Worm (Caenorhabditis elegans) whole organism, L2 larva: ENCODE results near the gene srlf-36.

Experiments used
- C34F6.9 ChIP-seq: fragments of 150-350 bp; optimal IDR thresholded peaks from 2 replicates; lab custom pipeline; 2014; ENCODE audit warnings: missing biosample characterization, missing genetic modification characterization
- F13H6.1 ChIP-seq: sonication (generic microtip); optimal IDR thresholded peaks from 2 replicates; lab custom pipeline; 2016; ENCODE audit warnings: missing genetic modification characterization, missing compliant biosample characterization
- aly-2 ChIP-seq: fragments of 150-350 bp; optimal IDR thresholded peaks from 2 replicates; lab custom pipeline; 2014; ENCODE audit warnings: missing biosample characterization, missing genetic modification characterization
- ama-1 ChIP-seq: fragments of 150-350 bp; optimal IDR thresholded peaks from 2 replicates; lab custom pipeline; 2018; ENCODE audit warnings: inconsistent platforms
- blmp-1 ChIP-seq: sonication (generic microtip); optimal IDR thresholded peaks from 2 replicates; lab custom pipeline; 2017; ENCODE audit warnings: missing genetic modification characterization, mild to moderate bottlenecking, missing compliant biosample characterization, antibody characterized with exemption, moderate library complexity; ENCODE audit not compliant: insufficient read depth
- ceh-16 ChIP-seq: fragments of 150-350 bp; optimal IDR thresholded peaks from 2 replicates; lab custom pipeline; 2014; ENCODE audit warnings: missing biosample characterization, missing genetic modification characterization
- ceh-82 ChIP-seq: fragments of 150-350 bp; optimal IDR thresholded peaks from 2 replicates; lab custom pipeline; 2014; ENCODE audit warnings: missing biosample characterization, missing genetic modification characterization
- crh-2 ChIP-seq: sonication (generic microtip); optimal IDR thresholded peaks from 2 replicates; lab custom pipeline; 2017; ENCODE audit warnings: missing biosample characterization, missing genetic modification characterization
- elt-1 ChIP-seq: fragments of 150-350 bp; optimal IDR thresholded peaks from 2 replicates; lab custom pipeline; 2014; ENCODE audit warnings: missing biosample characterization, missing genetic modification characterization
- elt-3 ChIP-seq: sonication (generic microtip); optimal IDR thresholded peaks from 2 replicates; lab custom pipeline; 2017; ENCODE audit warnings: missing biosample characterization, missing genetic modification characterization
- fos-1 ChIP-seq: fragments of 150-350 bp; optimal IDR thresholded peaks from 2 replicates; lab custom pipeline; 2014; ENCODE audit warnings: missing biosample characterization, missing genetic modification characterization
- gmeb-1 ChIP-seq: fragments of 150-350 bp; optimal IDR thresholded peaks from 2 replicates; lab custom pipeline; 2014; ENCODE audit warnings: missing biosample characterization, missing genetic modification characterization
- lin-11 ChIP-seq: fragments of 150-350 bp; sonication (generic microtip); optimal IDR thresholded peaks from 2 replicates; lab custom pipeline; 2014; ENCODE audit warnings: missing biosample characterization, missing genetic modification characterization, inconsistent platforms, mixed read lengths
- lin-13 ChIP-seq: fragments of 150-350 bp; optimal IDR thresholded peaks from 2 replicates; lab custom pipeline; 2014; ENCODE audit warnings: missing biosample characterization, missing genetic modification reagents, missing genetic modification characterization
- lin-39 ChIP-seq: fragments of 150-350 bp; optimal IDR thresholded peaks from 2 replicates; lab custom pipeline; 2014; ENCODE audit warnings: missing biosample characterization, missing genetic modification reagents, missing genetic modification characterization
- lsy-2 ChIP-seq, 2 experiments: fragments of 150-350 bp in 1 of 2; sonication (generic microtip) in 1 of 2; optimal IDR thresholded peaks; 2 replicates each; lab custom pipeline; 2014 to 2017; ENCODE audit warnings: missing biosample characterization in 2 of 2, missing genetic modification characterization in 2 of 2
- mab-5 ChIP-seq: fragments of 150-350 bp; optimal IDR thresholded peaks from 2 replicates; lab custom pipeline; 2014; ENCODE audit warnings: missing biosample characterization, missing genetic modification characterization
- mbf-1 ChIP-seq: sonication (generic microtip); optimal IDR thresholded peaks from 2 replicates; lab custom pipeline; 2017; ENCODE audit warnings: missing biosample characterization, missing genetic modification characterization
- mdl-1 ChIP-seq, 2 experiments: fragments of 150-350 bp in 1 of 2; sonication (generic microtip) in 1 of 2; optimal IDR thresholded peaks; 2 replicates each; lab custom pipeline; 2017; ENCODE audit warnings: missing biosample characterization in 2 of 2, missing genetic modification characterization in 2 of 2
- nhr-10 ChIP-seq: sonication (generic microtip); optimal IDR thresholded peaks from 2 replicates; lab custom pipeline; 2017; ENCODE audit warnings: missing biosample characterization, missing genetic modification characterization
- nhr-12 ChIP-seq: fragments of 150-350 bp; optimal IDR thresholded peaks from 2 replicates; lab custom pipeline; 2014; ENCODE audit warnings: missing biosample characterization, missing genetic modification characterization
- nhr-129 ChIP-seq: fragments of 150-350 bp; optimal IDR thresholded peaks from 2 replicates; lab custom pipeline; 2014; ENCODE audit warnings: missing biosample characterization, missing genetic modification characterization
- nhr-21 ChIP-seq: fragments of 150-350 bp; optimal IDR thresholded peaks from 2 replicates; lab custom pipeline; 2014; ENCODE audit warnings: missing biosample characterization, missing genetic modification characterization
- nhr-25 ChIP-seq: fragments of 150-350 bp; sonication (generic microtip); optimal IDR thresholded peaks from 3 replicates; lab custom pipeline; 2014; ENCODE audit warnings: missing biosample characterization, missing genetic modification characterization
- nhr-6 ChIP-seq: fragments of 150-350 bp; optimal IDR thresholded peaks from 2 replicates; lab custom pipeline; 2014; ENCODE audit warnings: missing biosample characterization, missing genetic modification characterization
- peb-1 ChIP-seq: fragments of 150-350 bp; optimal IDR thresholded peaks from 2 replicates; lab custom pipeline; 2014; ENCODE audit warnings: missing biosample characterization, missing genetic modification characterization
- sem-4 ChIP-seq: fragments of 150-350 bp; optimal IDR thresholded peaks from 2 replicates; lab custom pipeline; 2014; ENCODE audit warnings: missing biosample characterization, missing genetic modification reagents, missing genetic modification characterization
- skn-1 ChIP-seq: sonication (generic microtip); optimal IDR thresholded peaks from 2 replicates; lab custom pipeline; 2017; ENCODE audit warnings: missing biosample characterization, missing genetic modification characterization
- sma-3 ChIP-seq: sonication (generic microtip); optimal IDR thresholded peaks from 2 replicates; lab custom pipeline; 2016; ENCODE audit warnings: missing genetic modification reagents, missing genetic modification characterization, missing compliant biosample characterization
- sma-9 ChIP-seq, 2 experiments: fragments of 150-350 bp in 1 of 2; sonication (generic microtip) in 1 of 2; optimal IDR thresholded peaks; 2 replicates each; lab custom pipeline; 2014 to 2016; ENCODE audit warnings: missing genetic modification characterization in 2 of 2, mild to moderate bottlenecking in 1 of 2, missing biosample characterization in 1 of 2, missing compliant biosample characterization in 1 of 2, missing genetic modification reagents in 1 of 2, moderate library complexity in 1 of 2
- snpc-4 ChIP-seq: fragments of 150-350 bp; optimal IDR thresholded peaks from 2 replicates; lab custom pipeline; 2014; ENCODE audit warnings: missing biosample characterization, missing genetic modification characterization
- unc-55 ChIP-seq: fragments of 150-350 bp; sonication (generic microtip); optimal IDR thresholded peaks from 3 replicates; lab custom pipeline; 2014; ENCODE audit warnings: missing biosample characterization, missing genetic modification reagents, missing genetic modification characterization
- unc-62 ChIP-seq: fragments of 150-350 bp; optimal IDR thresholded peaks from 2 replicates; lab custom pipeline; 2014; ENCODE audit warnings: missing biosample characterization, missing genetic modification reagents, missing genetic modification characterization
- zag-1 ChIP-seq: fragments of 150-350 bp; optimal IDR thresholded peaks from 2 replicates; lab custom pipeline; 2014; ENCODE audit warnings: missing biosample characterization, missing genetic modification characterization
- ztf-1 ChIP-seq: fragments of 200-800 bp; sonication (Bioruptor generic); conservative IDR thresholded peaks from 2 replicates; pipeline ENCODE4 v1.3.6; 2022; ENCODE audit warnings: missing genetic modification characterization, missing compliant biosample characterization
- ztf-11 ChIP-seq: sonication (generic microtip); optimal IDR thresholded peaks from 2 replicates; lab custom pipeline; 2017; ENCODE audit warnings: missing biosample characterization, missing genetic modification characterization
- ztf-4 ChIP-seq: fragments of 150-350 bp; optimal IDR thresholded peaks from 2 replicates; lab custom pipeline; 2014; ENCODE audit warnings: missing biosample characterization, missing genetic modification characterization

srlf-36 gene

DNA sequence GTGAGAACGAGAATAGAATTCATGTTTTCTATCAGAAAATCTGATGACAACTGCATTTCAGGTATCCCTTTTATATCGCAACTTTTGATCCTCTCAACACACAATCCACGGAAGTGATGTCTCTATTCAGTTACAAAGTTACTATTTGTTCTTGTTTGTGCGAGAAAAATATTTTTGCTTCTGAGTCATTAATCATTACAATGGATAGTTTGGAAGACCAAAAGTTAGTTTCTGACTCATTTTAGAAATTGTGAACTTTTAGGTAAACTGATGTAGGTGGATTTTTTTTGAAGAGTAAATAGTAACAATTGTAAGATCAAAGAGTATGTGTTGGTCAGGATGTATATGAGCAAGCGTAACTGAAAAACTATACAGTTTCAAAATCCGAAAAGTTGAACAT is at the start of gene srlf-36:
Gene srlf-36, minus strand, starts transcription at position 101 of the 400 bp plus-strand sequence.
- TF ChIP-seq ztf-4 (tag; lab: Kevin White, UChicago): no peak
- no peak for TF ChIP-seq nhr-25 (tag; lab: Kevin White, UChicago)
- no peak for TF ChIP-seq lsy-2 (tag; optimal IDR thresholded peaks at IDR 0.05; lab: Kevin White, UChicago)
- no peak for TF ChIP-seq nhr-6 (tag; lab: Kevin White, UChicago)
- no peak for TF ChIP-seq skn-1 (tag; lab: Kevin White, UChicago)
- TF ChIP-seq mbf-1 (tag; lab: Kevin White, UChicago): no peak
- no peak for TF ChIP-seq ceh-16 (tag; lab: Kevin White, UChicago)
- TF ChIP-seq elt-3: no peak
- TF ChIP-seq nhr-10: no peak
- TF ChIP-seq peb-1 (tag; lab: Kevin White, UChicago): no peak
- no peak for TF ChIP-seq lin-11 (tag; lab: Kevin White, UChicago)
- no peak for TF ChIP-seq sma-9 (GFP tag; optimal IDR thresholded peaks at IDR 0.05; lab: Kevin White, UChicago)
- TF ChIP-seq sma-9 (tag; optimal IDR thresholded peaks at IDR 0.05; lab: Kevin White, UChicago): no peak
- TF ChIP-seq snpc-4: no peak
- TF ChIP-seq lin-13 (GFP tag; lab: Kevin White, UChicago): no peak
- TF ChIP-seq, all 48 proteins: peak for 0

DNA sequence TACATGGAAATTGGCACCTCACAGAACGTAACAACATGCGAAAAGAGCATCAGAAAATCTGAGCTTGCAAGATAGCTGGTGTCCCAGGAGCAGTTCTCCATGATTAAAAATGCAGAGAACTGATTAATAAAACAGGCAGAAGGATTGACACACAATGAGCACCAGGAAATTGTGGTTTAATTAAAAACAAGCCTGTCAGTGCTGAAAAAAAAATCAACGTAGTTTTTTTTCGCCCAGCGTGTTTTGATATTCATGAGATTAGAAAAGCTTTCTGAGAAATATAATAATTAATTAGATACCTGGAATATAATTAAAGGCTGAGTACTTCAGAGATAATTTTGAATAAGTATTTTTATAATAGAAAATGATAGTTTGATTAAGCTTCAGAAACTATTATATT is 48.1 kb upstream of the srlf-36 start, which contains the start of gene srh-246:
Gene srh-246, minus strand, starts transcription at position 101 of the 400 bp plus-strand sequence.
- no peak for TF ChIP-seq lin-13 (GFP tag; lab: Kevin White, UChicago)
- no peak for TF ChIP-seq unc-62
- TF ChIP-seq ceh-16 (tag; lab: Kevin White, UChicago): no peak
- no peak for TF ChIP-seq sma-3 (GFP tag; lab: Kevin White, UChicago)
- no peak for TF ChIP-seq ama-1 (lab: Kevin White, UChicago)
- TF ChIP-seq ztf-4 (tag; lab: Kevin White, UChicago): no peak
- no peak for TF ChIP-seq ztf-11 (tag; lab: Kevin White, UChicago)
- no peak for TF ChIP-seq mab-5
- no peak for TF ChIP-seq F13H6.1 (tag; lab: Kevin White, UChicago)
- no peak for TF ChIP-seq nhr-12 (tag; lab: Kevin White, UChicago)
- no peak for TF ChIP-seq gmeb-1 (tag; lab: Kevin White, UChicago)
- TF ChIP-seq ztf-1 (GFP tag; lab: Robert Waterston, UW): no peak

DNA sequence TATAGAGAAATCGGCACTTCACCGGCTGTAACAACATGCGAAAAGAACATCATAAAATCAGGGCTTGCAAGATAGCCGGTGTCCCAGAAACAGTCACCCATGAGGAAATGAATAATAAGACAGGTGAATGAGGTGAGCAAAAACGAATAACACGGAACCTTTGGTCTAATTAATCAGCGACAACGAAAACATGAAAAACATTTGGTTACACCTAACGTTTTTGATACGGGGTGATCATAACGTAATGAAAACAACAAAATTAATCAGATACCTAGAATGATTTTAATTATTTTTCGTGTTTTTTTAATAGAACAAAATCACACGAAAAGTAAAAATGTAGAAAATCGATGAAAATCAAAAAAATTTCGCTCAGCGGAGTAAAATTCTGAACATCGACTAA is 46.3 kb upstream of the srlf-36 start, which contains the start of gene srh-245:
Gene srh-245, minus strand, starts transcription at position 101 of the 400 bp plus-strand sequence.
- TF ChIP-seq lin-11 (tag; lab: Kevin White, UChicago) (no peak), sma-9 (GFP tag; optimal IDR thresholded peaks at IDR 0.05; lab: Kevin White, UChicago) (no peak), sma-9 (tag; optimal IDR thresholded peaks at IDR 0.05; lab: Kevin White, UChicago) (no peak), lin-39 (tag; lab: Kevin White, UChicago) (no peak), unc-55 (GFP tag; lab: Kevin White, UChicago) (no peak), skn-1 (tag; lab: Kevin White, UChicago) (no peak), mab-5 (no peak), peb-1 (tag; lab: Kevin White, UChicago) (no peak), fos-1 (tag; lab: Kevin White, UChicago) (no peak)

DNA sequence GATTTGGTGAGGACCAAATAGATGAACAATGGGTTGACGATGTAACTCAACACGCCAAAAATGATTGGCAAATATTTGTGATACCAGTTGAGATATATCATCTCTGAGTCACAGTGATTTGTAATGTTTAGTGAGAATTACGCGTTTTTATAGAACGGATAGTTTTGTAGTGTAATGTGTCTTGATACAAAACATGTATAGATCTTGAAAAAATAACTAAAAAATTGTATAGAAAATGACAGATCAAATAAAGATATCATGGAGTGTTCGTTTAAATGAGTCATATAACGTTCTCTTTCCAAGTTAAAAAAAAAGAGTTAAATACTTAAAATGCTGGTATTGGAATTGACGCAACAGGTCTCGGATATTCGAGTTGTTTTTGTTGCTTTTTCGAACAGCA is 44.8 kb upstream of the srlf-36 start, which contains the start of gene srj-6:
Gene srj-6, minus strand, starts transcription at position 101 of the 400 bp plus-strand sequence.
- TF ChIP-seq ztf-1 (GFP tag; lab: Robert Waterston, UW) (no peak), blmp-1 (tag; lab: Kevin White, UChicago) (no peak), zag-1 (tag; lab: Kevin White, UChicago) (no peak), elt-1 (tag; lab: Kevin White, UChicago) (no peak), aly-2 (tag; lab: Kevin White, UChicago) (no peak), lsy-2 (tag; optimal IDR thresholded peaks at IDR 0.05; lab: Kevin White, UChicago) (no peak), crh-2 (no peak)

DNA sequence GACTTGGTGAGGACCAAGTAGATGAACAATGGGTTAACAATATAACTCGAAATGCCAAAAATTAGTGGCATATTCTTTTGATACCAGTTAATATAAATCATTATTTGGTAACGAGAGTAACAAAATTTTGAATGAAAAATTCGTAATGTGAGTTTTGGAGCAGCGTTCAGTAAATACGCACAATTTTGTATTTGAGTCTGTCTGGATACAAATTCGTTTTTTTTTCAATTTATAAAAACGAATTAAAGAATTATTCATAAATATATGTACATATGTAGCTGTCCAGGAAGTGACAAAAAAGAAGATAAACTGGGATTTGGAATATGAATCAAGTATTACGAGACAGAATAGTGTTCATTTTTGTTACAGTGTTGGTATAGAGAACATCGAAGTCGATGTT is 43.4 kb upstream of the srlf-36 start, which contains the start of gene srj-5:
Gene srj-5, minus strand, starts transcription at position 101 of the 400 bp plus-strand sequence.
- no peak for TF ChIP-seq aly-2 (tag; lab: Kevin White, UChicago)
- TF ChIP-seq nhr-21 (tag; lab: Kevin White, UChicago): no peak
- no peak for TF ChIP-seq blmp-1 (tag; lab: Kevin White, UChicago)
- TF ChIP-seq nhr-25 (tag; lab: Kevin White, UChicago): no peak
- TF ChIP-seq sem-4: no peak
- no peak for TF ChIP-seq ceh-82 (tag; lab: Kevin White, UChicago)
- TF ChIP-seq nhr-10: no peak
- TF ChIP-seq F13H6.1 (tag; lab: Kevin White, UChicago): no peak
- no peak for TF ChIP-seq ztf-11 (tag; lab: Kevin White, UChicago)
- no peak for TF ChIP-seq skn-1 (tag; lab: Kevin White, UChicago)
- TF ChIP-seq elt-3: no peak
- TF ChIP-seq snpc-4: no peak
- no peak for TF ChIP-seq ztf-4 (tag; lab: Kevin White, UChicago)
- no peak for TF ChIP-seq nhr-12 (tag; lab: Kevin White, UChicago)
- TF ChIP-seq C34F6.9 (tag; lab: Kevin White, UChicago): no peak
- no peak for TF ChIP-seq elt-1 (tag; lab: Kevin White, UChicago)
- no peak for TF ChIP-seq nhr-129 (tag; lab: Kevin White, UChicago)
- no peak for TF ChIP-seq lin-39 (tag; lab: Kevin White, UChicago)
- no peak for TF ChIP-seq mdl-1 (tag; optimal IDR thresholded peaks at IDR 0.05; lab: Kevin White, UChicago)
